Fruit fly (Drosophila melanogaster) whole organism: ENCODE measurements around the gene fz4.

Experiments used
- CG8478 ChIP-seq: fragments of >200 bp; optimal IDR thresholded peaks from 2 replicates; lab custom pipeline; 2018; ENCODE audit warnings: inconsistent platforms
- Dll ChIP-seq: fragments of >200 bp; optimal IDR thresholded peaks from 2 replicates; lab custom pipeline; 2017
- EcR ChIP-seq, 2 experiments: fragments of >200 bp; optimal IDR thresholded peaks; 2 replicates each; lab custom pipeline; 2017; ENCODE audit warnings: missing biosample characterization in 2 of 2, missing genetic modification characterization in 2 of 2, missing genetic modification reagents in 2 of 2
- pan ChIP-seq: fragments of >200 bp; optimal IDR thresholded peaks from 2 replicates; lab custom pipeline; 2017
- psq ChIP-seq: fragments of >200 bp; optimal IDR thresholded peaks from 2 replicates; lab custom pipeline; 2017
- usp ChIP-seq: fragments of >200 bp; optimal IDR thresholded peaks from 2 replicates; lab custom pipeline; 2017; ENCODE audit warnings: missing biosample characterization, missing genetic modification characterization, mixed read lengths

- no peak for TF ChIP-seq CG8478 (lab: Kevin White, UChicago)
- no peak for TF ChIP-seq usp (GFP tag; lab: Kevin White, UChicago)
- no peak for TF ChIP-seq psq (lab: Kevin White, UChicago)
- no peak for TF ChIP-seq EcR (GFP tag; optimal IDR thresholded peaks at IDR 0.05; lab: Kevin White, UChicago)
- TF ChIP-seq pan = no peak
- no peak for TF ChIP-seq Dll
Measured at dm6 chrX:7058973-7059372, 51.1 kb downstream of the fz4 start.
